Fruit fly (Drosophila melanogaster) whole organism, pupa: Measurements from ENCODE around the gene CG17681.

Experiments
- CG10348 ChIP-seq: fragments of 200-800 bp; sonication (Bioruptor generic); IDR thresholded peaks from 2 replicates; pipeline ENCODE4 v1.3.6; 2022; ENCODE audit warnings: missing biosample characterization, missing genetic modification characterization
- CG13204 ChIP-seq: fragments of 200-800 bp; sonication (Bioruptor generic); optimal IDR thresholded peaks from 2 replicates; lab custom pipeline; 2018; ENCODE audit warnings: missing biosample characterization, mild to moderate bottlenecking, missing genetic modification characterization, moderate library complexity
- CG14655 ChIP-seq: fragments of 200-800 bp; sonication (Bioruptor generic); optimal IDR thresholded peaks from 3 replicates; lab custom pipeline; 2017; ENCODE audit warnings: mild to moderate bottlenecking, missing biosample characterization, missing genetic modification reagents, missing genetic modification characterization
- CG15710 ChIP-seq: fragments of 200-800 bp; sonication (Bioruptor generic); optimal IDR thresholded peaks from 2 replicates; lab custom pipeline; 2018; ENCODE audit warnings: missing biosample characterization, mild to moderate bottlenecking, missing genetic modification characterization, moderate library complexity
- CG17806 ChIP-seq: fragments of 200-800 bp; sonication (Bioruptor generic); optimal IDR thresholded peaks from 2 replicates; lab custom pipeline; 2018; ENCODE audit warnings: missing biosample characterization, mild to moderate bottlenecking, missing genetic modification characterization, moderate library complexity
- CG32121 ChIP-seq: fragments of 200-800 bp; sonication (Bioruptor generic); IDR thresholded peaks from 2 replicates; pipeline ENCODE4 v1.3.6; 2022; ENCODE audit warnings: missing biosample characterization, missing genetic modification characterization
- CG4496 ChIP-seq: fragments of 200-800 bp; sonication (Bioruptor generic); IDR thresholded peaks from 3 replicates; pipeline ENCODE4 v1.3.6; 2022; ENCODE audit warnings: missing biosample characterization, missing genetic modification characterization
- CG8159 ChIP-seq: fragments of 200-800 bp; sonication (Bioruptor generic); optimal IDR thresholded peaks from 3 replicates; lab custom pipeline; 2018; ENCODE audit warnings: missing biosample characterization, mild to moderate bottlenecking, missing genetic modification characterization, moderate library complexity
- EcR ChIP-seq: fragments of 200-800 bp; sonication (Bioruptor generic); optimal IDR thresholded peaks from 3 replicates; lab custom pipeline; 2019; ENCODE audit warnings: missing biosample characterization, missing genetic modification characterization, mild to moderate bottlenecking, moderate library complexity, missing genetic modification reagents
- Ets98B ChIP-seq: fragments of 200-800 bp; sonication (Bioruptor generic); IDR thresholded peaks from 2 replicates; pipeline ENCODE4 v1.3.6; 2022; ENCODE audit warnings: missing biosample characterization, missing genetic modification characterization
- Pif1B ChIP-seq: fragments of 200-800 bp; sonication (Bioruptor generic); optimal IDR thresholded peaks from 3 replicates; lab custom pipeline; 2016; ENCODE audit warnings: missing biosample characterization, missing genetic modification characterization
- fd96Ca ChIP-seq: fragments of 200-800 bp; sonication (Bioruptor generic); IDR thresholded peaks from 3 replicates; pipeline ENCODE4 v1.3.6; 2022; ENCODE audit warnings: missing biosample characterization, missing genetic modification characterization

- TF ChIP-seq CG14655 (GFP tag; lab: Kevin White, UChicago) (no peak), CG8159 (no peak), fd96Ca (GFP tag; lab: Robert Waterston, UW) (no peak), CG17806 (no peak), CG13204 (no peak), CG4496 (GFP tag; lab: Robert Waterston, UW) (no peak), CG32121 (GFP tag; lab: Robert Waterston, UW) (no peak), CG10348 (no peak), Pif1B (GFP tag; lab: Kevin White, UChicago) (no peak), CG15710 (tag; lab: Kevin White, UChicago) (no peak), Ets98B (GFP tag; lab: Robert Waterston, UW) (no peak), EcR (no peak)
Observed at dm6 chr2L:18112435-18112834, 40.5 kb upstream of the CG17681 start.
